Fruit fly (Drosophila melanogaster) whole organism, embryonic: ENCODE data around the gene CG5382.

Experiments used
- CG2199 ChIP-seq: fragments of 200-800 bp; sonication (Bioruptor generic); IDR thresholded peaks from 3 replicates; pipeline ENCODE4 v1.3.6; 2022; ENCODE audit warnings: missing biosample characterization, missing genetic modification characterization
- MBD-R2 ChIP-seq: fragments of 200-800 bp; sonication (Bioruptor generic); IDR thresholded peaks from 2 replicates; pipeline ENCODE4 v1.3.6; 2022; ENCODE audit warnings: missing biosample characterization, missing genetic modification characterization
- Sox100B ChIP-seq: fragments of 200-800 bp; sonication (Bioruptor generic); optimal IDR thresholded peaks from 3 replicates; lab custom pipeline; 2018; ENCODE audit warnings: missing biosample characterization, mild to moderate bottlenecking, missing genetic modification characterization
- hb ChIP-seq: fragments of 200-800 bp; sonication (Bioruptor generic); IDR thresholded peaks from 3 replicates; pipeline ENCODE4 v1.3.6; 2022; ENCODE audit warnings: missing biosample characterization, missing genetic modification characterization; ENCODE audit not compliant: partially characterized antibody
- jigr1 ChIP-seq: fragments of 200-800 bp; sonication (Bioruptor generic); IDR thresholded peaks from 3 replicates; pipeline ENCODE4 v1.3.6; 2022; ENCODE audit warnings: missing biosample characterization, missing genetic modification characterization
- knrl ChIP-seq: fragments of 200-800 bp; sonication (Bioruptor generic); IDR thresholded peaks from 3 replicates; pipeline ENCODE4 v1.3.6; 2022; ENCODE audit warnings: missing biosample characterization, missing genetic modification characterization; ENCODE audit not compliant: partially characterized antibody
- oc ChIP-seq: fragments of 200-800 bp; sonication (Bioruptor generic); optimal IDR thresholded peaks from 2 replicates; lab custom pipeline; 2018; ENCODE audit warnings: missing biosample characterization, mild to moderate bottlenecking, missing genetic modification characterization, moderate library complexity
- pho ChIP-seq: fragments of 200-800 bp; sonication (Bioruptor generic); optimal IDR thresholded peaks from 2 replicates; lab custom pipeline; 2016; ENCODE audit warnings: missing biosample characterization, missing genetic modification characterization
- psq ChIP-seq: fragments of 200-800 bp; sonication (Bioruptor generic); optimal IDR thresholded peaks from 2 replicates; lab custom pipeline; 2017; ENCODE audit warnings: missing biosample characterization, missing genetic modification characterization
- tgo ChIP-seq: fragments of 200-800 bp; sonication (Bioruptor generic); IDR thresholded peaks from 3 replicates; pipeline ENCODE4 v1.3.6; 2022; ENCODE audit warnings: missing biosample characterization, missing genetic modification characterization
- vvl ChIP-seq: fragments of 200-800 bp; sonication (Bioruptor generic); IDR thresholded peaks from 2 replicates; pipeline ENCODE4 v1.3.6; 2022; ENCODE audit warnings: missing biosample characterization, missing genetic modification characterization

- TF ChIP-seq MBD-R2 (GFP tag; lab: Robert Waterston, UW), result no peak
- TF ChIP-seq jigr1 (GFP tag; lab: Robert Waterston, UW), result no peak
- TF ChIP-seq tgo (GFP tag; lab: Robert Waterston, UW), result no peak
- no peak for TF ChIP-seq CG2199 (GFP tag; lab: Robert Waterston, UW)
- no peak for TF ChIP-seq hb
- no peak for TF ChIP-seq oc (tag; lab: Kevin White, UChicago)
- TF ChIP-seq vvl (GFP tag; lab: Robert Waterston, UW), result no peak
- no peak for TF ChIP-seq Sox100B
- TF ChIP-seq knrl (GFP tag; lab: Robert Waterston, UW), result no peak
- no peak for TF ChIP-seq pho (GFP tag; lab: Kevin White, UChicago)
- no peak for TF ChIP-seq psq (GFP tag; lab: Kevin White, UChicago)
These were observed 23.1 kb downstream of the CG5382 start for dm6 chr3R:22342708-22343107.
